Fruit fly (Drosophila melanogaster) whole organism, embryonic: Measurements from ENCODE around the gene Cyp4ac3.

Source experiments
- CG10321 ChIP-seq: fragments of 200-800 bp; sonication (Bioruptor generic); IDR thresholded peaks from 2 replicates; pipeline ENCODE4 v1.3.6; 2022; ENCODE audit warnings: missing biosample characterization, missing genetic modification characterization
- CG11093 ChIP-seq: fragments of 200-800 bp; sonication (Bioruptor generic); IDR thresholded peaks from 3 replicates; pipeline ENCODE4 v1.3.6; 2022; ENCODE audit warnings: missing biosample characterization, missing genetic modification characterization
- CG12236 ChIP-seq: fragments of 200-800 bp; sonication (Bioruptor generic); optimal IDR thresholded peaks from 2 replicates; lab custom pipeline; 2016; ENCODE audit warnings: missing biosample characterization, missing genetic modification characterization
- CG12659 ChIP-seq: fragments of 200-800 bp; sonication (Bioruptor generic); optimal IDR thresholded peaks from 3 replicates; lab custom pipeline; 2017; ENCODE audit warnings: mild to moderate bottlenecking, missing biosample characterization, missing genetic modification reagents, missing genetic modification characterization
- CG12942 ChIP-seq: fragments of 200-800 bp; sonication (Bioruptor generic); optimal IDR thresholded peaks from 3 replicates; lab custom pipeline; 2016; ENCODE audit warnings: missing biosample characterization, missing genetic modification characterization
- CG13424 ChIP-seq: fragments of 200-800 bp; sonication (Bioruptor generic); optimal IDR thresholded peaks from 2 replicates; lab custom pipeline; 2019; ENCODE audit warnings: missing biosample characterization, mild to moderate bottlenecking, missing genetic modification characterization, moderate library complexity
- CG14667 ChIP-seq: fragments of 200-800 bp; sonication (Bioruptor generic); IDR thresholded peaks from 2 replicates; pipeline ENCODE4 v1.3.6; 2022; ENCODE audit warnings: missing biosample characterization, missing genetic modification characterization
- CG15073 ChIP-seq: fragments of 200-800 bp; sonication (Bioruptor generic); optimal IDR thresholded peaks from 2 replicates; lab custom pipeline; 2016; ENCODE audit warnings: missing biosample characterization, missing genetic modification characterization
- CG1832 ChIP-seq: fragments of 200-800 bp; sonication (Bioruptor generic); optimal IDR thresholded peaks from 2 replicates; lab custom pipeline; 2017; ENCODE audit warnings: missing biosample characterization, mild to moderate bottlenecking, missing genetic modification characterization, inconsistent platforms
- CG2889 ChIP-seq: fragments of 200-800 bp; sonication (Bioruptor generic); IDR thresholded peaks from 3 replicates; pipeline ENCODE4 v1.3.6; 2022; ENCODE audit warnings: missing biosample characterization, missing genetic modification characterization
- CG31224 ChIP-seq: fragments of 200-800 bp; sonication (Bioruptor generic); IDR thresholded peaks from 2 replicates; pipeline ENCODE4 v1.3.6; 2022; ENCODE audit warnings: missing biosample characterization, missing genetic modification characterization
- CG31365 ChIP-seq: fragments of 200-800 bp; sonication (Bioruptor generic); optimal IDR thresholded peaks from 2 replicates; lab custom pipeline; 2018; ENCODE audit warnings: missing biosample characterization, mild to moderate bottlenecking, missing genetic modification characterization
- CG4360 ChIP-seq: fragments of 200-800 bp; sonication (Bioruptor generic); IDR thresholded peaks from 2 replicates; pipeline ENCODE4 v1.3.6; 2022; ENCODE audit warnings: missing biosample characterization, missing genetic modification characterization
- CG4404 ChIP-seq: fragments of 200-800 bp; sonication (Bioruptor generic); IDR thresholded peaks from 2 replicates; pipeline ENCODE4 v1.3.6; 2022; ENCODE audit warnings: missing biosample characterization, missing genetic modification characterization
- CG4707 ChIP-seq: fragments of 200-800 bp; sonication (Bioruptor generic); optimal IDR thresholded peaks from 2 replicates; lab custom pipeline; 2018; ENCODE audit warnings: missing biosample characterization, mild to moderate bottlenecking, missing genetic modification characterization, moderate library complexity
- CG4854 ChIP-seq: fragments of 200-800 bp; sonication (Bioruptor generic); optimal IDR thresholded peaks from 2 replicates; lab custom pipeline; 2016; ENCODE audit warnings: missing biosample characterization, missing genetic modification characterization, inconsistent platforms
- CG6765 ChIP-seq: fragments of 200-800 bp; sonication (Bioruptor generic); optimal IDR thresholded peaks from 3 replicates; lab custom pipeline; 2017; ENCODE audit warnings: missing biosample characterization, mild to moderate bottlenecking, missing genetic modification characterization
- CG7357 ChIP-seq: fragments of 200-800 bp; sonication (Bioruptor generic); IDR thresholded peaks from 3 replicates; pipeline ENCODE4 v1.3.6; 2022; ENCODE audit warnings: missing biosample characterization, missing genetic modification characterization
- CG7556 ChIP-seq: fragments of 200-800 bp; sonication (Bioruptor generic); optimal IDR thresholded peaks from 2 replicates; lab custom pipeline; 2017; ENCODE audit warnings: missing biosample characterization, mild to moderate bottlenecking, missing genetic modification characterization
- CG7839 ChIP-seq: fragments of 200-800 bp; sonication (Bioruptor generic); optimal IDR thresholded peaks from 3 replicates; lab custom pipeline; 2018; ENCODE audit warnings: missing biosample characterization, mild to moderate bottlenecking, missing genetic modification characterization, moderate library complexity
- CHES-1-like ChIP-seq: fragments of 200-800 bp; sonication (Bioruptor generic); optimal IDR thresholded peaks from 2 replicates; lab custom pipeline; 2016; ENCODE audit warnings: missing biosample characterization, missing genetic modification characterization
- CTCF ChIP-seq: fragments of 200-800 bp; sonication (Bioruptor generic); optimal IDR thresholded peaks from 2 replicates; lab custom pipeline; 2017; ENCODE audit warnings: missing biosample characterization, mild to moderate bottlenecking, missing genetic modification characterization, moderate library complexity
- CkIIα-i1 ChIP-seq: fragments of 200-800 bp; sonication (Bioruptor generic); IDR thresholded peaks from 2 replicates; pipeline ENCODE4 v1.3.6; 2022; ENCODE audit warnings: missing biosample characterization, missing genetic modification characterization
- Dref ChIP-seq: fragments of 200-800 bp; sonication (Bioruptor generic); IDR thresholded peaks from 2 replicates; pipeline ENCODE4 v1.3.6; 2022; ENCODE audit warnings: missing biosample characterization, missing genetic modification characterization
- Drgx ChIP-seq: fragments of 200-800 bp; sonication (Bioruptor generic); IDR thresholded peaks from 2 replicates; pipeline ENCODE4 v1.3.6; 2022; ENCODE audit warnings: missing biosample characterization, missing genetic modification characterization
- E2f1 ChIP-seq: fragments of 200-800 bp; sonication (Bioruptor generic); IDR thresholded peaks from 2 replicates; pipeline ENCODE4 v1.3.6; 2022; ENCODE audit warnings: missing biosample characterization, missing genetic modification characterization
- Gug ChIP-seq: fragments of 200-800 bp; sonication (Bioruptor generic); IDR thresholded peaks from 4 replicates; pipeline ENCODE4 v1.3.6; 2022; ENCODE audit warnings: missing biosample characterization, missing genetic modification characterization
- Hmx ChIP-seq: fragments of 200-800 bp; sonication (Bioruptor generic); optimal IDR thresholded peaks from 2 replicates; lab custom pipeline; 2016; ENCODE audit warnings: missing biosample characterization, missing genetic modification characterization
- Hr78 ChIP-seq, 2 experiments: fragments of 200-800 bp in 1 of 2; fragments of >200 bp in 1 of 2; sonication (Bioruptor generic) in 1 of 2; optimal IDR thresholded peaks; 2 replicates each; lab custom pipeline; 2017 to 2019; ENCODE audit warnings: missing biosample characterization in 2 of 2, missing genetic modification characterization in 2 of 2, mild to moderate bottlenecking in 1 of 2, moderate library complexity in 1 of 2
- Mad ChIP-seq: fragments of 200-800 bp; sonication (Bioruptor generic); optimal IDR thresholded peaks from 2 replicates; lab custom pipeline; 2016; ENCODE audit warnings: missing biosample characterization, missing genetic modification characterization
- Neu2 ChIP-seq: fragments of 200-800 bp; sonication (Bioruptor generic); optimal IDR thresholded peaks from 3 replicates; lab custom pipeline; 2016; ENCODE audit warnings: missing biosample characterization, missing genetic modification characterization, borderline replicate concordance
- Taf1 ChIP-seq: fragments of 200-800 bp; sonication (Bioruptor generic); IDR thresholded peaks from 2 replicates; pipeline ENCODE4 v1.3.6; 2022; ENCODE audit warnings: missing biosample characterization, missing genetic modification characterization
- Xbp1 ChIP-seq: fragments of 200-800 bp; sonication (Bioruptor generic); optimal IDR thresholded peaks from 3 replicates; lab custom pipeline; 2016; ENCODE audit warnings: missing biosample characterization, mild to moderate bottlenecking, missing genetic modification characterization
- abd-A ChIP-seq: fragments of 200-800 bp; sonication (Bioruptor generic); optimal IDR thresholded peaks from 3 replicates; lab custom pipeline; 2019; ENCODE audit warnings: missing biosample characterization, mild to moderate bottlenecking, missing genetic modification characterization, moderate library complexity
- aop ChIP-seq: fragments of 200-800 bp; sonication (Bioruptor generic); IDR thresholded peaks from 2 replicates; pipeline ENCODE4 v1.3.6; 2022; ENCODE audit warnings: missing biosample characterization, missing genetic modification characterization
- chinmo ChIP-seq: fragments of 200-800 bp; sonication (Bioruptor generic); IDR thresholded peaks from 4 replicates; pipeline ENCODE4 v1.3.6; 2022; ENCODE audit warnings: missing biosample characterization, missing genetic modification characterization; ENCODE audit not compliant: partially characterized antibody
- chm ChIP-seq: fragments of 200-800 bp; sonication (Bioruptor generic); IDR thresholded peaks from 2 replicates; pipeline ENCODE4 v1.3.6; 2022; ENCODE audit warnings: missing biosample characterization, missing genetic modification characterization
- eve ChIP-seq, 2 experiments: fragments of >200 bp; optimal IDR thresholded peaks; 2 replicates each; lab custom pipeline; 2017; ENCODE audit warnings: missing biosample characterization in 2 of 2, missing genetic modification characterization in 2 of 2
- fd3F ChIP-seq: fragments of 200-800 bp; sonication (Bioruptor generic); optimal IDR thresholded peaks from 2 replicates; lab custom pipeline; 2018; ENCODE audit warnings: missing biosample characterization, mild to moderate bottlenecking, missing genetic modification characterization, moderate library complexity
- grn ChIP-seq: fragments of 200-800 bp; sonication (Bioruptor generic); optimal IDR thresholded peaks from 3 replicates; lab custom pipeline; 2017; ENCODE audit warnings: missing biosample characterization, missing genetic modification characterization
- h ChIP-seq: fragments of >200 bp; optimal IDR thresholded peaks from 2 replicates; lab custom pipeline; 2017
- inv ChIP-seq: fragments of 200-800 bp; sonication (Bioruptor generic); IDR thresholded peaks from 2 replicates; pipeline ENCODE4 v1.3.6; 2022; ENCODE audit warnings: missing biosample characterization, missing genetic modification characterization; ENCODE audit not compliant: partially characterized antibody
- kni ChIP-seq: fragments of 200-800 bp; sonication (Bioruptor generic); optimal IDR thresholded peaks from 3 replicates; lab custom pipeline; 2017; ENCODE audit warnings: mild to moderate bottlenecking, missing biosample characterization, missing genetic modification reagents, missing genetic modification characterization
- knrl ChIP-seq: fragments of 200-800 bp; sonication (Bioruptor generic); IDR thresholded peaks from 3 replicates; pipeline ENCODE4 v1.3.6; 2022; ENCODE audit warnings: missing biosample characterization, missing genetic modification characterization; ENCODE audit not compliant: partially characterized antibody
- nom ChIP-seq: fragments of 200-800 bp; sonication (Bioruptor generic); optimal IDR thresholded peaks from 2 replicates; lab custom pipeline; 2017; ENCODE audit warnings: missing biosample characterization, missing genetic modification characterization, mild to moderate bottlenecking, moderate library complexity, missing genetic modification reagents
- otp ChIP-seq: fragments of 200-800 bp; sonication (Bioruptor generic); IDR thresholded peaks from 3 replicates; pipeline ENCODE4, ENCODE4 v1.3.6; 2022; ENCODE audit warnings: missing biosample characterization, missing genetic modification characterization
- pan ChIP-seq, 4 experiments: fragments of >200 bp in 3 of 4; fragments of 200-800 bp in 1 of 4; sonication (Bioruptor generic) in 1 of 4; optimal IDR thresholded peaks in 3 of 4; IDR thresholded peaks in 1 of 4; 2 replicates each; pipeline versions ENCODE4 v1.3.6 to Lab custom; 2017 to 2022; ENCODE audit warnings: missing biosample characterization in 2 of 4, missing genetic modification characterization in 2 of 4, mixed read lengths in 1 of 4
- pita ChIP-seq: fragments of 200-800 bp; sonication (Bioruptor generic); optimal IDR thresholded peaks from 2 replicates; lab custom pipeline; 2017; ENCODE audit warnings: missing biosample characterization, mild to moderate bottlenecking, missing genetic modification characterization
- sqz ChIP-seq: fragments of 200-800 bp; sonication (Bioruptor generic); optimal IDR thresholded peaks from 3 replicates; lab custom pipeline; 2018; ENCODE audit warnings: missing biosample characterization, mild to moderate bottlenecking, missing genetic modification characterization
- trem ChIP-seq: fragments of 200-800 bp; optimal IDR thresholded peaks from 3 replicates; lab custom pipeline; 2019; ENCODE audit warnings: missing biosample characterization, mild to moderate bottlenecking, missing genetic modification characterization, moderate library complexity
- vfl ChIP-seq: fragments of 200-800 bp; sonication (Bioruptor generic); optimal IDR thresholded peaks from 2 replicates; lab custom pipeline; 2016; ENCODE audit warnings: missing biosample characterization, missing genetic modification characterization
- vvl ChIP-seq: fragments of 200-800 bp; sonication (Bioruptor generic); IDR thresholded peaks from 2 replicates; pipeline ENCODE4 v1.3.6; 2022; ENCODE audit warnings: missing biosample characterization, missing genetic modification characterization

Gene Cyp4ac3

dm6 chr2L:5228581-5229077 is 39.7 kb upstream of the Cyp4ac3 start (continued):
- TF ChIP-seq pan (optimal IDR thresholded peaks at IDR 0.05; lab: Kevin White, UChicago) (no peak), pan (GFP tag; optimal IDR thresholded peaks at IDR 0.05 in 1 of 2, IDR thresholded peaks at IDR 0.05 in 1 of 2) (peak in 1 of 2 experiments; percentile 11), inv (no peak), CG15073 (GFP tag; lab: Kevin White, UChicago) (no peak), Hmx (GFP tag; lab: Kevin White, UChicago) (no peak), CG31224 (GFP tag; lab: Robert Waterston, UW) (no peak), CG6765 (GFP tag; lab: Kevin White, UChicago) (no peak), trem (tag; lab: Kevin White, UChicago) (no peak), CG4360 (GFP tag; lab: Robert Waterston, UW) (peak; percentile 62), CG1832 (GFP tag; lab: Kevin White, UChicago) (no peak), otp (GFP tag; lab: Robert Waterston, UW) (peak; percentile 22; the same call in 1 of the 3 replicates), Taf1 (GFP tag; lab: Robert Waterston, UW) (no peak), CG11093 (GFP tag; lab: Robert Waterston, UW) (no peak), CG7839 (no peak), Dref (no peak), CG31365 (tag; lab: Kevin White, UChicago) (no peak), CG13424 (tag; lab: Kevin White, UChicago) (no peak), nom (GFP tag; lab: Kevin White, UChicago) (no peak), CTCF (no peak), grn (GFP tag; lab: Kevin White, UChicago) (no peak), CG4404 (GFP tag; lab: Robert Waterston, UW) (no peak), CG4707 (GFP tag; lab: Kevin White, UChicago) (no peak), pita (no peak), Gug (no peak), Neu2 (no peak), Hr78 (GFP tag; optimal IDR thresholded peaks at IDR 0.05; lab: Kevin White, UChicago) (no peak), Xbp1 (GFP tag; lab: Kevin White, UChicago) (no peak), knrl (GFP tag; lab: Robert Waterston, UW) (no peak), aop (no peak), chinmo (GFP tag; lab: Robert Waterston, UW) (peak; percentile 89; the same call in 3 of the 4 replicates), Drgx (GFP tag; lab: Robert Waterston, UW) (no peak), sqz (GFP tag; lab: Kevin White, UChicago) (peak; percentile 34), CG12942 (GFP tag; lab: Kevin White, UChicago) (no peak), CG7357 (no peak), kni (GFP tag; lab: Kevin White, UChicago) (peak; percentile 52), CG12236 (GFP tag; lab: Kevin White, UChicago) (no peak), vvl (GFP tag; lab: Robert Waterston, UW) (peak; percentile 21; the same call in 1 of the 2 replicates), CkIIα-i1 (no peak), h (lab: Kevin White, UChicago) (no peak), Mad (GFP tag; lab: Kevin White, UChicago) (no peak), abd-A (tag; lab: Kevin White, UChicago) (peak; percentile 74), CG14667 (GFP tag; lab: Robert Waterston, UW) (no peak), CG12659 (GFP tag; lab: Kevin White, UChicago) (no peak), eve (GFP tag; optimal IDR thresholded peaks at IDR 0.05; lab: Kevin White, UChicago) (no peak), chm (GFP tag; lab: Robert Waterston, UW) (no peak), vfl (GFP tag; lab: Kevin White, UChicago) (no peak), CHES-1-like (GFP tag; lab: Kevin White, UChicago) (no peak), E2f1 (no peak), CG2889 (GFP tag; lab: Robert Waterston, UW) (no peak), fd3F (GFP tag; lab: Kevin White, UChicago) (no peak), CG7556 (GFP tag; lab: Kevin White, UChicago) (no peak), CG10321 (GFP tag; lab: Robert Waterston, UW) (no peak), CG4854 (no peak)
